Worm (Caenorhabditis elegans) whole organism, early embryonic: ENCODE results near the gene F38A6.4.

ENCODE experiments used
- B0310.2 ChIP-seq: sonication (generic microtip); optimal IDR thresholded peaks from 2 replicates; lab custom pipeline; 2016; ENCODE audit warnings: mild to moderate bottlenecking, missing genetic modification characterization, missing compliant biosample characterization
- F13C5.2 ChIP-seq: sonication (generic microtip); optimal IDR thresholded peaks from 2 replicates; lab custom pipeline; 2017; ENCODE audit warnings: mild to moderate bottlenecking, missing genetic modification characterization, inconsistent platforms, missing compliant biosample characterization
- ama-1 ChIP-seq: fragments of 150-350 bp; optimal IDR thresholded peaks from 2 replicates; lab custom pipeline; 2014
- ceh-36 ChIP-seq: sonication (generic microtip); optimal IDR thresholded peaks from 2 replicates; lab custom pipeline; 2016; ENCODE audit warnings: missing genetic modification characterization, inconsistent platforms, missing compliant biosample characterization
- ets-7 ChIP-seq: sonication (generic microtip); optimal IDR thresholded peaks from 2 replicates; lab custom pipeline; 2016; ENCODE audit warnings: missing genotype, missing genetic modification characterization, missing compliant biosample characterization
- hmbx-1 ChIP-seq: sonication (generic microtip); optimal IDR thresholded peaks from 2 replicates; lab custom pipeline; 2016; ENCODE audit warnings: mild to moderate bottlenecking, missing genetic modification characterization, missing compliant biosample characterization
- hmg-4 ChIP-seq: fragments of 200-800 bp; sonication (Bioruptor generic); optimal IDR thresholded peaks from 2 replicates; lab custom pipeline; 2018; ENCODE audit warnings: mild to moderate bottlenecking, missing genetic modification characterization, missing compliant biosample characterization
- scrt-1 ChIP-seq: fragments of 200-800 bp; sonication (Bioruptor generic); IDR thresholded peaks from 2 replicates; pipeline ENCODE4 v1.3.6; 2022; ENCODE audit warnings: missing genetic modification characterization, missing compliant biosample characterization
- sea-1 ChIP-seq: fragments of 200-800 bp; sonication (Bioruptor generic); conservative IDR thresholded peaks from 2 replicates; pipeline ENCODE4 v1.3.6; 2022; ENCODE audit warnings: missing genetic modification characterization, missing compliant biosample characterization
- tbx-11 ChIP-seq: fragments of 200-800 bp; sonication (Bioruptor generic); IDR thresholded peaks from 2 replicates; pipeline ENCODE4 v1.3.6; 2022; ENCODE audit warnings: missing genetic modification characterization, missing compliant biosample characterization
- tbx-37 ChIP-seq: fragments of 200-800 bp; sonication (Bioruptor generic); conservative IDR thresholded peaks from 2 replicates; pipeline ENCODE4 v1.3.6; 2022; ENCODE audit warnings: missing genetic modification reagents, missing genetic modification characterization, missing compliant biosample characterization
- tra-4 ChIP-seq: sonication (generic microtip); optimal IDR thresholded peaks from 2 replicates; lab custom pipeline; 2017; ENCODE audit warnings: missing genetic modification characterization, missing compliant biosample characterization

- TF ChIP-seq hmbx-1 (tag; lab: Kevin White, UChicago): no peak
- no peak for TF ChIP-seq ama-1 (lab: Kevin White, UChicago)
- no peak for TF ChIP-seq scrt-1 (GFP tag; lab: Robert Waterston, UW)
- TF ChIP-seq tbx-37 (GFP tag; lab: Robert Waterston, UW): no peak
- no peak for TF ChIP-seq hmg-4 (GFP tag; lab: Kevin White, UChicago)
- no peak for TF ChIP-seq sea-1 (GFP tag; lab: Robert Waterston, UW)
- no peak for TF ChIP-seq tbx-11 (GFP tag; lab: Robert Waterston, UW)
- TF ChIP-seq ceh-36: no peak
- no peak for TF ChIP-seq F13C5.2
- no peak for TF ChIP-seq tra-4 (tag; lab: Kevin White, UChicago)
- TF ChIP-seq ets-7 (tag; lab: Kevin White, UChicago): no peak
- no peak for TF ChIP-seq B0310.2
Measured at ce11 chrV:20773647-20774046, 1.5 kb downstream of the F38A6.4 start, which contains the start of gene F38A6.5.
